Fruit fly (Drosophila melanogaster) whole organism, embryonic: ENCODE measurements around the gene CG8509.

ENCODE experiments used
- Atf6 ChIP-seq: fragments of 200-800 bp; sonication (Bioruptor generic); IDR thresholded peaks from 2 replicates; pipeline ENCODE4 v1.3.6; 2022; ENCODE audit warnings: missing biosample characterization, missing genetic modification characterization
- CG10321 ChIP-seq: fragments of 200-800 bp; sonication (Bioruptor generic); IDR thresholded peaks from 2 replicates; pipeline ENCODE4 v1.3.6; 2022; ENCODE audit warnings: missing biosample characterization, missing genetic modification characterization
- CG10654 ChIP-seq: fragments of 200-800 bp; sonication (Bioruptor generic); optimal IDR thresholded peaks from 2 replicates; lab custom pipeline; 2016; ENCODE audit warnings: missing biosample characterization, missing genetic modification characterization
- CG11696 ChIP-seq: fragments of 200-800 bp; sonication (Bioruptor generic); IDR thresholded peaks from 2 replicates; pipeline ENCODE4 v1.3.6; 2022; ENCODE audit warnings: missing biosample characterization, missing genetic modification characterization
- CG12071 ChIP-seq: fragments of 200-800 bp; sonication (Bioruptor generic); optimal IDR thresholded peaks from 3 replicates; lab custom pipeline; 2018; ENCODE audit warnings: missing biosample characterization, mild to moderate bottlenecking, missing genetic modification characterization
- CG13894 ChIP-seq: fragments of 200-800 bp; sonication (Bioruptor generic); optimal IDR thresholded peaks from 3 replicates; lab custom pipeline; 2018; ENCODE audit warnings: missing biosample characterization, mild to moderate bottlenecking, missing genetic modification characterization, moderate library complexity
- CG14050 ChIP-seq: fragments of 200-800 bp; sonication (Bioruptor generic); IDR thresholded peaks from 3 replicates; pipeline ENCODE4 v1.3.6; 2022; ENCODE audit warnings: missing biosample characterization, missing genetic modification characterization
- CG1529 ChIP-seq: fragments of 200-800 bp; sonication (Bioruptor generic); optimal IDR thresholded peaks from 3 replicates; lab custom pipeline; 2018; ENCODE audit warnings: missing biosample characterization, missing genetic modification characterization
- CG1603 ChIP-seq: fragments of 200-800 bp; sonication (Bioruptor generic); optimal IDR thresholded peaks from 2 replicates; lab custom pipeline; 2019; ENCODE audit warnings: missing biosample characterization, mild to moderate bottlenecking, missing genetic modification characterization, moderate library complexity
- CG17359 ChIP-seq: fragments of 200-800 bp; sonication (Bioruptor generic); optimal IDR thresholded peaks from 3 replicates; lab custom pipeline; 2018; ENCODE audit warnings: missing biosample characterization, mild to moderate bottlenecking, missing genetic modification characterization, moderate library complexity
- CG18619 ChIP-seq: fragments of 200-800 bp; sonication (Bioruptor generic); optimal IDR thresholded peaks from 3 replicates; lab custom pipeline; 2017; ENCODE audit warnings: missing biosample characterization, mild to moderate bottlenecking, missing genetic modification characterization
- CG2116 ChIP-seq: fragments of 200-800 bp; sonication (Bioruptor generic); optimal IDR thresholded peaks from 3 replicates; lab custom pipeline; 2018; ENCODE audit warnings: missing biosample characterization, mild to moderate bottlenecking, missing genetic modification characterization
- CG31224 ChIP-seq: fragments of 200-800 bp; sonication (Bioruptor generic); IDR thresholded peaks from 2 replicates; pipeline ENCODE4 v1.3.6; 2022; ENCODE audit warnings: missing biosample characterization, missing genetic modification characterization
- CG34224 ChIP-seq: fragments of 200-800 bp; sonication (Bioruptor generic); IDR thresholded peaks from 3 replicates; pipeline ENCODE4 v1.3.6; 2022; ENCODE audit warnings: missing biosample characterization, missing genetic modification characterization; ENCODE audit not compliant: partially characterized antibody
- CG43689 ChIP-seq: fragments of 200-800 bp; sonication (Bioruptor generic); IDR thresholded peaks from 2 replicates; pipeline ENCODE4 v1.3.6; 2022; ENCODE audit warnings: missing biosample characterization, missing genetic modification characterization
- CG4617 ChIP-seq: fragments of 200-800 bp; sonication (Bioruptor generic); optimal IDR thresholded peaks from 3 replicates; lab custom pipeline; 2016; ENCODE audit warnings: missing biosample characterization, missing genetic modification characterization, borderline replicate concordance
- CG5953 ChIP-seq: fragments of 200-800 bp; sonication (Bioruptor generic); IDR thresholded peaks from 2 replicates; pipeline ENCODE4 v1.3.6; 2022; ENCODE audit warnings: missing biosample characterization, missing genetic modification characterization
- CG6689 ChIP-seq: fragments of 200-800 bp; sonication (Bioruptor generic); IDR thresholded peaks from 2 replicates; pipeline ENCODE4 v1.3.6; 2022; ENCODE audit warnings: missing biosample characterization, missing genetic modification characterization
- CG7357 ChIP-seq: fragments of 200-800 bp; sonication (Bioruptor generic); IDR thresholded peaks from 3 replicates; pipeline ENCODE4 v1.3.6; 2022; ENCODE audit warnings: missing biosample characterization, missing genetic modification characterization
- CG8290 ChIP-seq, 3 experiments: fragments of 200-800 bp; sonication (Bioruptor generic); optimal IDR thresholded peaks; 2 replicates each; lab custom pipeline; 2016 to 2019; ENCODE audit warnings: missing biosample characterization in 3 of 3, missing genetic modification characterization in 3 of 3, mild to moderate bottlenecking in 2 of 3, moderate library complexity in 1 of 3
- CG8924 ChIP-seq: fragments of 200-800 bp; optimal IDR thresholded peaks from 3 replicates; lab custom pipeline; 2019; ENCODE audit warnings: missing biosample characterization, mild to moderate bottlenecking, missing genetic modification characterization, moderate library complexity
- CG8944 ChIP-seq: fragments of 200-800 bp; sonication (Bioruptor generic); optimal IDR thresholded peaks from 3 replicates; lab custom pipeline; 2016; ENCODE audit warnings: missing biosample characterization, missing genetic modification characterization
- CHES-1-like ChIP-seq: fragments of 200-800 bp; sonication (Bioruptor generic); optimal IDR thresholded peaks from 2 replicates; lab custom pipeline; 2016; ENCODE audit warnings: missing biosample characterization, missing genetic modification characterization
- D19A ChIP-seq: fragments of 200-800 bp; optimal IDR thresholded peaks from 3 replicates; lab custom pipeline; 2019; ENCODE audit warnings: missing biosample characterization, mild to moderate bottlenecking, missing genetic modification characterization, moderate library complexity
- D19B ChIP-seq: fragments of 200-800 bp; sonication (Bioruptor generic); optimal IDR thresholded peaks from 2 replicates; lab custom pipeline; 2017; ENCODE audit warnings: missing biosample characterization, mild to moderate bottlenecking, missing genetic modification characterization
- Dip2 ChIP-seq: fragments of 200-800 bp; sonication (Bioruptor generic); IDR thresholded peaks from 2 replicates; pipeline ENCODE4 v1.3.6; 2022; ENCODE audit warnings: missing biosample characterization, missing genetic modification characterization
- Eip74EF ChIP-seq, 2 experiments: fragments of 200-800 bp in 1 of 2; fragments of >200 bp in 1 of 2; sonication (Bioruptor generic) in 1 of 2; optimal IDR thresholded peaks; 2 replicates each; lab custom pipeline; 2017 to 2019; ENCODE audit warnings: missing biosample characterization in 2 of 2, missing genetic modification characterization in 2 of 2, mild to moderate bottlenecking in 1 of 2, moderate library complexity in 1 of 2
- Elba2 ChIP-seq: fragments of 200-800 bp; sonication (Bioruptor generic); optimal IDR thresholded peaks from 3 replicates; lab custom pipeline; 2016; ENCODE audit warnings: missing biosample characterization, missing genetic modification characterization
- NC2β ChIP-seq: fragments of 200-800 bp; sonication (Bioruptor generic); optimal IDR thresholded peaks from 2 replicates; lab custom pipeline; 2016; ENCODE audit warnings: missing biosample characterization, missing genetic modification characterization
- NFAT ChIP-seq: fragments of 200-800 bp; sonication (Bioruptor generic); IDR thresholded peaks from 2 replicates; pipeline ENCODE4 v1.3.6; 2022; ENCODE audit warnings: missing biosample characterization, missing genetic modification characterization
- Sry-β ChIP-seq: fragments of 200-800 bp; sonication (Bioruptor generic); optimal IDR thresholded peaks from 2 replicates; lab custom pipeline; 2018; ENCODE audit warnings: missing biosample characterization, mild to moderate bottlenecking, missing genetic modification characterization, moderate library complexity
- Ssrp ChIP-seq: fragments of 200-800 bp; sonication (Bioruptor generic); optimal IDR thresholded peaks from 2 replicates; lab custom pipeline; 2018; ENCODE audit warnings: missing biosample characterization, mild to moderate bottlenecking, missing genetic modification characterization, moderate library complexity
- Usf ChIP-seq: fragments of 200-800 bp; sonication (Bioruptor generic); optimal IDR thresholded peaks from 2 replicates; lab custom pipeline; 2017; ENCODE audit warnings: missing genotype, missing biosample characterization, missing genetic modification characterization
- ato ChIP-seq: fragments of 200-800 bp; sonication (Bioruptor generic); IDR thresholded peaks from 2 replicates; pipeline ENCODE4 v1.3.6; 2022; ENCODE audit warnings: missing biosample characterization, missing genetic modification characterization; ENCODE audit not compliant: partially characterized antibody
- cwo ChIP-seq: fragments of 200-800 bp; sonication (Bioruptor generic); optimal IDR thresholded peaks from 3 replicates; lab custom pipeline; 2017; ENCODE audit warnings: missing biosample characterization, missing genetic modification characterization, mild to moderate bottlenecking, moderate library complexity, missing genetic modification reagents
- dimm ChIP-seq: fragments of 200-800 bp; sonication (Bioruptor generic); IDR thresholded peaks from 2 replicates; pipeline ENCODE4 v1.3.6; 2022; ENCODE audit warnings: missing biosample characterization, missing genetic modification characterization
- disco-r ChIP-seq: fragments of 200-800 bp; sonication (Bioruptor generic); optimal IDR thresholded peaks from 2 replicates; lab custom pipeline; 2016; ENCODE audit warnings: missing biosample characterization, missing genetic modification characterization
- dpn ChIP-seq, 2 experiments: fragments of 200-800 bp; sonication (Bioruptor generic); optimal IDR thresholded peaks; 3 replicates each; lab custom pipeline; 2016; ENCODE audit warnings: missing biosample characterization in 2 of 2, missing genetic modification characterization in 2 of 2
- fd102C ChIP-seq: fragments of 200-800 bp; sonication (Bioruptor generic); optimal IDR thresholded peaks from 2 replicates; lab custom pipeline; 2018; ENCODE audit warnings: missing biosample characterization, mild to moderate bottlenecking, missing genetic modification characterization, moderate library complexity
- gem ChIP-seq: fragments of 200-800 bp; sonication (Bioruptor generic); optimal IDR thresholded peaks from 2 replicates; lab custom pipeline; 2019; ENCODE audit warnings: missing biosample characterization, mild to moderate bottlenecking, missing genetic modification characterization, moderate library complexity
- grau ChIP-seq: fragments of 200-800 bp; optimal IDR thresholded peaks from 3 replicates; lab custom pipeline; 2019; ENCODE audit warnings: missing biosample characterization, mild to moderate bottlenecking, missing genetic modification characterization, moderate library complexity
- grn ChIP-seq: fragments of 200-800 bp; sonication (Bioruptor generic); optimal IDR thresholded peaks from 3 replicates; lab custom pipeline; 2017; ENCODE audit warnings: missing biosample characterization, missing genetic modification characterization
- hb ChIP-seq: fragments of 200-800 bp; sonication (Bioruptor generic); IDR thresholded peaks from 3 replicates; pipeline ENCODE4 v1.3.6; 2022; ENCODE audit warnings: missing biosample characterization, missing genetic modification characterization; ENCODE audit not compliant: partially characterized antibody
- nau ChIP-seq: fragments of 200-800 bp; sonication (Bioruptor generic); optimal IDR thresholded peaks from 3 replicates; lab custom pipeline; 2017; ENCODE audit warnings: missing biosample characterization, mild to moderate bottlenecking, missing genetic modification characterization, missing genetic modification reagents
- nom ChIP-seq: fragments of 200-800 bp; sonication (Bioruptor generic); optimal IDR thresholded peaks from 2 replicates; lab custom pipeline; 2017; ENCODE audit warnings: missing biosample characterization, missing genetic modification characterization, mild to moderate bottlenecking, moderate library complexity, missing genetic modification reagents
- pho ChIP-seq: fragments of 200-800 bp; sonication (Bioruptor generic); optimal IDR thresholded peaks from 2 replicates; lab custom pipeline; 2016; ENCODE audit warnings: missing biosample characterization, missing genetic modification characterization
- ranshi ChIP-seq: fragments of 200-800 bp; sonication (Bioruptor generic); IDR thresholded peaks from 2 replicates; pipeline ENCODE4 v1.3.6; 2022; ENCODE audit warnings: missing biosample characterization, missing genetic modification characterization
- sob ChIP-seq: fragments of 200-800 bp; sonication (Bioruptor generic); IDR thresholded peaks from 2 replicates; pipeline ENCODE4 v1.3.6; 2022; ENCODE audit warnings: missing biosample characterization, missing genetic modification characterization
- tgo ChIP-seq: fragments of 200-800 bp; sonication (Bioruptor generic); IDR thresholded peaks from 3 replicates; pipeline ENCODE4 v1.3.6; 2022; ENCODE audit warnings: missing biosample characterization, missing genetic modification characterization
- wek ChIP-seq: fragments of 200-800 bp; sonication (Bioruptor generic); optimal IDR thresholded peaks from 3 replicates; lab custom pipeline; 2018; ENCODE audit warnings: missing biosample characterization, mild to moderate bottlenecking, missing genetic modification characterization, moderate library complexity

Gene CG8509

dm6 chrX:15860479-15860878, 51.1 kb downstream of the CG8509 start (continued):
- TF ChIP-seq ranshi (GFP tag; lab: Robert Waterston, UW) = 0 out of 2 replicates have a peak, but pooled peaks have one; percentile 35
- peak; percentile 36 for TF ChIP-seq CG13894
- TF ChIP-seq grau (tag; lab: Kevin White, UChicago) = peak; percentile 3
- no peak for TF ChIP-seq CG8290 (GFP tag; optimal IDR thresholded peaks at IDR 0.05; lab: Kevin White, UChicago)
- peak in 1 of 2 experiments; percentile 77 for TF ChIP-seq CG8290 (tag; optimal IDR thresholded peaks at IDR 0.05; lab: Kevin White, UChicago)
- TF ChIP-seq CG31224 (GFP tag; lab: Robert Waterston, UW) = no peak
- TF ChIP-seq Atf6 (GFP tag; lab: Robert Waterston, UW) = peak; percentile 45; the same call in 1 of the 2 replicates
- no peak for TF ChIP-seq CG7357
- no peak for TF ChIP-seq Elba2 (GFP tag; lab: Kevin White, UChicago)
- TF ChIP-seq CG12071 = no peak
- TF ChIP-seq cwo (GFP tag; lab: Kevin White, UChicago) = no peak
- peak; percentile 19 for TF ChIP-seq pho
- TF ChIP-seq disco-r (GFP tag; lab: Kevin White, UChicago) = no peak
- TF ChIP-seq Usf (GFP tag; lab: Kevin White, UChicago) = no peak
- TF ChIP-seq CG1603 = peak; percentile 39
- no peak for TF ChIP-seq Sry-β (GFP tag; lab: Kevin White, UChicago)
- no peak for TF ChIP-seq CG10654 (GFP tag; lab: Kevin White, UChicago)
- peak; percentile 1 for TF ChIP-seq CG1529 (GFP tag; lab: Kevin White, UChicago)
- peak; percentile 34 for TF ChIP-seq CG8924 (tag; lab: Kevin White, UChicago)
- TF ChIP-seq D19B (GFP tag; lab: Kevin White, UChicago) = no peak
- no peak for TF ChIP-seq tgo (GFP tag; lab: Robert Waterston, UW)
- peak; percentile 65 for TF ChIP-seq CG4617
- 0 out of 2 replicates have a peak, but pooled peaks have one; percentile 23 for TF ChIP-seq CG6689
- no peak for TF ChIP-seq CG2116
- no peak for TF ChIP-seq Dip2 (GFP tag; lab: Robert Waterston, UW)
- peak; percentile 91 for TF ChIP-seq CG17359
- no peak for TF ChIP-seq dpn (GFP tag; optimal IDR thresholded peaks at IDR 0.05; lab: Kevin White, UChicago)
- no peak for TF ChIP-seq CG5953 (GFP tag; lab: Robert Waterston, UW)
- TF ChIP-seq D19A (tag; lab: Kevin White, UChicago) = peak; percentile 1
- TF ChIP-seq CG43689 = no peak
- TF ChIP-seq CG10321 (GFP tag; lab: Robert Waterston, UW) = peak; percentile 99
- no peak for TF ChIP-seq grn (GFP tag; lab: Kevin White, UChicago)
- TF ChIP-seq sob (GFP tag; lab: Robert Waterston, UW) = peak; percentile 54; the same call in 1 of the 2 replicates
- TF ChIP-seq wek (GFP tag; lab: Kevin White, UChicago) = no peak
- no peak for TF ChIP-seq Ssrp (tag; lab: Kevin White, UChicago)
- TF ChIP-seq CG11696 (GFP tag; lab: Robert Waterston, UW) = no peak
- TF ChIP-seq NC2β (GFP tag; lab: Kevin White, UChicago) = no peak
- TF ChIP-seq NFAT (GFP tag; lab: Robert Waterston, UW) = no peak
- no peak for TF ChIP-seq Eip74EF (GFP tag; optimal IDR thresholded peaks at IDR 0.05; lab: Kevin White, UChicago)
- no peak for TF ChIP-seq hb
- no peak for TF ChIP-seq CG14050
- no peak for TF ChIP-seq gem
- no peak for TF ChIP-seq CG8944 (GFP tag; lab: Kevin White, UChicago)
- TF ChIP-seq CG18619 (GFP tag; lab: Kevin White, UChicago) = no peak
- peak; percentile 74 for TF ChIP-seq nom (GFP tag; lab: Kevin White, UChicago)
- TF ChIP-seq nau (GFP tag; lab: Kevin White, UChicago) = no peak
- TF ChIP-seq CG34224 (GFP tag; lab: Robert Waterston, UW) = peak; percentile 6; the same call in 1 of the 3 replicates
- peak; percentile 47 for TF ChIP-seq CHES-1-like (GFP tag; lab: Kevin White, UChicago)
- no peak for TF ChIP-seq dimm (GFP tag; lab: Robert Waterston, UW)
- no peak for TF ChIP-seq fd102C (GFP tag; lab: Kevin White, UChicago)
- peak; percentile 41; the same call in 1 of the 2 replicates for TF ChIP-seq ato (GFP tag; lab: Robert Waterston, UW)
